Worm (Caenorhabditis elegans) whole organism, late embryonic: ENCODE measurements around the gene C48B4.10.

Source experiments
- Y22D7AL.16 ChIP-seq: sonication (generic microtip); optimal IDR thresholded peaks from 2 replicates; lab custom pipeline; 2016; ENCODE audit warnings: missing genetic modification characterization, missing compliant biosample characterization
- ama-1 ChIP-seq: fragments of 150-350 bp; optimal IDR thresholded peaks from 2 replicates; lab custom pipeline; 2014
- ceh-31 ChIP-seq: sonication (generic microtip); optimal IDR thresholded peaks from 2 replicates; lab custom pipeline; 2016; ENCODE audit warnings: missing genetic modification characterization, missing compliant biosample characterization
- ceh-48 ChIP-seq: sonication (generic microtip); optimal IDR thresholded peaks from 2 replicates; lab custom pipeline; 2016; ENCODE audit warnings: missing genetic modification characterization, inconsistent platforms, missing compliant biosample characterization
- elt-2 ChIP-seq: sonication (generic microtip); optimal IDR thresholded peaks from 2 replicates; lab custom pipeline; 2016; ENCODE audit warnings: missing genetic modification reagents, missing genetic modification characterization, missing compliant biosample characterization
- lin-11 ChIP-seq: fragments of 200-800 bp; sonication (Bioruptor generic); optimal IDR thresholded peaks from 2 replicates; lab custom pipeline; 2018; ENCODE audit warnings: mild to moderate bottlenecking, missing genetic modification characterization, missing compliant biosample characterization
- nfya-1 ChIP-seq: sonication (generic microtip); optimal IDR thresholded peaks from 2 replicates; lab custom pipeline; 2017; ENCODE audit warnings: missing genetic modification characterization, mild to moderate bottlenecking, missing compliant biosample characterization, antibody characterized with exemption, moderate library complexity
- nhr-232 ChIP-seq: sonication (generic microtip); optimal IDR thresholded peaks from 2 replicates; lab custom pipeline; 2016; ENCODE audit warnings: missing genetic modification characterization, missing compliant biosample characterization
- pat-9 ChIP-seq: fragments of 200-800 bp; sonication (Bioruptor generic); optimal IDR thresholded peaks from 2 replicates; lab custom pipeline; 2018; ENCODE audit warnings: mild to moderate bottlenecking, missing genetic modification characterization, moderate library complexity, missing compliant biosample characterization
- pha-2 ChIP-seq: sonication (generic microtip); optimal IDR thresholded peaks from 2 replicates; lab custom pipeline; 2017; ENCODE audit warnings: mild to moderate bottlenecking, missing genetic modification characterization, missing compliant biosample characterization
- pha-4 ChIP-seq: fragments of 150-350 bp; optimal IDR thresholded peaks from 2 replicates; lab custom pipeline; 2018; ENCODE audit warnings: missing biosample characterization, missing genetic modification reagents, missing genetic modification characterization
- pqm-1 ChIP-seq: sonication (generic microtip); optimal IDR thresholded peaks from 2 replicates; lab custom pipeline; 2016; ENCODE audit warnings: missing genetic modification characterization, missing compliant biosample characterization
- ttx-3 ChIP-seq: sonication (generic microtip); optimal IDR thresholded peaks from 2 replicates; lab custom pipeline; 2016; ENCODE audit warnings: missing genetic modification reagents, missing genetic modification characterization, missing compliant biosample characterization

ce11 chrIII:9546016-9546659, 18.2 kb downstream of the C48B4.10 start, which contains the start of gene unc-16:
- TF ChIP-seq pqm-1 (tag; lab: Kevin White, UChicago) (no peak), pha-4 (peak; percentile 78), ceh-31 (tag; lab: Kevin White, UChicago) (peak; percentile 84), elt-2 (tag; lab: Kevin White, UChicago) (peak; percentile 47), ceh-48 (tag; lab: Kevin White, UChicago) (peak; percentile 99), nfya-1 (tag; lab: Kevin White, UChicago) (peak; percentile 95), Y22D7AL.16 (tag; lab: Kevin White, UChicago) (no peak), pat-9 (tag; lab: Kevin White, UChicago) (no peak), ama-1 (lab: Kevin White, UChicago) (peak; percentile 1), nhr-232 (tag; lab: Kevin White, UChicago) (no peak), ttx-3 (tag; lab: Kevin White, UChicago) (no peak), pha-2 (tag; lab: Kevin White, UChicago) (no peak), lin-11 (tag; lab: Kevin White, UChicago) (no peak)
